Worm (Caenorhabditis elegans) whole organism, L2 larva: ENCODE results near the gene C32B5.13.

Experiments
- C34F6.9 ChIP-seq: fragments of 150-350 bp; optimal IDR thresholded peaks from 2 replicates; lab custom pipeline; 2014; ENCODE audit warnings: missing biosample characterization, missing genetic modification characterization
- F13H6.1 ChIP-seq: sonication (generic microtip); optimal IDR thresholded peaks from 2 replicates; lab custom pipeline; 2016; ENCODE audit warnings: missing genetic modification characterization, missing compliant biosample characterization
- R02D3.7 ChIP-seq: fragments of 150-350 bp; optimal IDR thresholded peaks from 2 replicates; lab custom pipeline; 2014; ENCODE audit warnings: missing biosample characterization, missing genetic modification characterization
- ZK546.5 ChIP-seq: sonication (generic microtip); optimal IDR thresholded peaks from 2 replicates; lab custom pipeline; 2017; ENCODE audit warnings: missing biosample characterization, missing genetic modification characterization
- alr-1 ChIP-seq: fragments of 150-350 bp; optimal IDR thresholded peaks from 2 replicates; lab custom pipeline; 2014; ENCODE audit warnings: missing biosample characterization, missing genetic modification characterization
- aly-2 ChIP-seq: fragments of 150-350 bp; optimal IDR thresholded peaks from 2 replicates; lab custom pipeline; 2014; ENCODE audit warnings: missing biosample characterization, missing genetic modification characterization
- ama-1 ChIP-seq: fragments of 150-350 bp; optimal IDR thresholded peaks from 2 replicates; lab custom pipeline; 2018; ENCODE audit warnings: inconsistent platforms
- blmp-1 ChIP-seq: sonication (generic microtip); optimal IDR thresholded peaks from 2 replicates; lab custom pipeline; 2017; ENCODE audit warnings: missing genetic modification characterization, mild to moderate bottlenecking, missing compliant biosample characterization, antibody characterized with exemption, moderate library complexity; ENCODE audit not compliant: insufficient read depth
- ceh-16 ChIP-seq: fragments of 150-350 bp; optimal IDR thresholded peaks from 2 replicates; lab custom pipeline; 2014; ENCODE audit warnings: missing biosample characterization, missing genetic modification characterization
- ceh-82 ChIP-seq: fragments of 150-350 bp; optimal IDR thresholded peaks from 2 replicates; lab custom pipeline; 2014; ENCODE audit warnings: missing biosample characterization, missing genetic modification characterization
- dmd-4 ChIP-seq: sonication (generic microtip); optimal IDR thresholded peaks from 2 replicates; lab custom pipeline; 2017; ENCODE audit warnings: missing biosample characterization, missing genetic modification characterization
- egl-27 ChIP-seq: sonication (generic microtip); optimal IDR thresholded peaks from 3 replicates; lab custom pipeline; 2017; ENCODE audit warnings: missing biosample characterization, missing genetic modification reagents, missing genetic modification characterization
- elt-1 ChIP-seq: fragments of 150-350 bp; optimal IDR thresholded peaks from 2 replicates; lab custom pipeline; 2014; ENCODE audit warnings: missing biosample characterization, missing genetic modification characterization
- elt-3 ChIP-seq: sonication (generic microtip); optimal IDR thresholded peaks from 2 replicates; lab custom pipeline; 2017; ENCODE audit warnings: missing biosample characterization, missing genetic modification characterization
- fos-1 ChIP-seq: fragments of 150-350 bp; optimal IDR thresholded peaks from 2 replicates; lab custom pipeline; 2014; ENCODE audit warnings: missing biosample characterization, missing genetic modification characterization
- gmeb-1 ChIP-seq: fragments of 150-350 bp; optimal IDR thresholded peaks from 2 replicates; lab custom pipeline; 2014; ENCODE audit warnings: missing biosample characterization, missing genetic modification characterization
- lin-11 ChIP-seq: fragments of 150-350 bp; sonication (generic microtip); optimal IDR thresholded peaks from 2 replicates; lab custom pipeline; 2014; ENCODE audit warnings: missing biosample characterization, missing genetic modification characterization, inconsistent platforms, mixed read lengths
- lin-13 ChIP-seq: fragments of 150-350 bp; optimal IDR thresholded peaks from 2 replicates; lab custom pipeline; 2014; ENCODE audit warnings: missing biosample characterization, missing genetic modification reagents, missing genetic modification characterization
- lin-39 ChIP-seq: fragments of 150-350 bp; optimal IDR thresholded peaks from 2 replicates; lab custom pipeline; 2014; ENCODE audit warnings: missing biosample characterization, missing genetic modification reagents, missing genetic modification characterization
- mbf-1 ChIP-seq: sonication (generic microtip); optimal IDR thresholded peaks from 2 replicates; lab custom pipeline; 2017; ENCODE audit warnings: missing biosample characterization, missing genetic modification characterization
- mdl-1 ChIP-seq, 2 experiments: fragments of 150-350 bp in 1 of 2; sonication (generic microtip) in 1 of 2; optimal IDR thresholded peaks; 2 replicates each; lab custom pipeline; 2017; ENCODE audit warnings: missing biosample characterization in 2 of 2, missing genetic modification characterization in 2 of 2
- nhr-11 ChIP-seq: fragments of 150-350 bp; optimal IDR thresholded peaks from 2 replicates; lab custom pipeline; 2014; ENCODE audit warnings: missing biosample characterization, missing genetic modification characterization
- nhr-12 ChIP-seq: fragments of 150-350 bp; optimal IDR thresholded peaks from 2 replicates; lab custom pipeline; 2014; ENCODE audit warnings: missing biosample characterization, missing genetic modification characterization
- nhr-129 ChIP-seq: fragments of 150-350 bp; optimal IDR thresholded peaks from 2 replicates; lab custom pipeline; 2014; ENCODE audit warnings: missing biosample characterization, missing genetic modification characterization
- nhr-21 ChIP-seq: fragments of 150-350 bp; optimal IDR thresholded peaks from 2 replicates; lab custom pipeline; 2014; ENCODE audit warnings: missing biosample characterization, missing genetic modification characterization
- nhr-237 ChIP-seq: fragments of 150-350 bp; optimal IDR thresholded peaks from 2 replicates; lab custom pipeline; 2014; ENCODE audit warnings: missing biosample characterization, missing genetic modification characterization
- nhr-25 ChIP-seq: fragments of 150-350 bp; sonication (generic microtip); optimal IDR thresholded peaks from 3 replicates; lab custom pipeline; 2014; ENCODE audit warnings: missing biosample characterization, missing genetic modification characterization
- nhr-6 ChIP-seq: fragments of 150-350 bp; optimal IDR thresholded peaks from 2 replicates; lab custom pipeline; 2014; ENCODE audit warnings: missing biosample characterization, missing genetic modification characterization
- nhr-77 ChIP-seq: fragments of 150-350 bp; optimal IDR thresholded peaks from 2 replicates; lab custom pipeline; 2014; ENCODE audit warnings: missing biosample characterization, missing genetic modification characterization
- peb-1 ChIP-seq: fragments of 150-350 bp; optimal IDR thresholded peaks from 2 replicates; lab custom pipeline; 2014; ENCODE audit warnings: missing biosample characterization, missing genetic modification characterization
- sem-4 ChIP-seq: fragments of 150-350 bp; optimal IDR thresholded peaks from 2 replicates; lab custom pipeline; 2014; ENCODE audit warnings: missing biosample characterization, missing genetic modification reagents, missing genetic modification characterization
- skn-1 ChIP-seq: sonication (generic microtip); optimal IDR thresholded peaks from 2 replicates; lab custom pipeline; 2017; ENCODE audit warnings: missing biosample characterization, missing genetic modification characterization
- sma-9 ChIP-seq, 2 experiments: fragments of 150-350 bp in 1 of 2; sonication (generic microtip) in 1 of 2; optimal IDR thresholded peaks; 2 replicates each; lab custom pipeline; 2014 to 2016; ENCODE audit warnings: missing genetic modification characterization in 2 of 2, mild to moderate bottlenecking in 1 of 2, missing biosample characterization in 1 of 2, missing compliant biosample characterization in 1 of 2, missing genetic modification reagents in 1 of 2, moderate library complexity in 1 of 2
- snpc-4 ChIP-seq: fragments of 150-350 bp; optimal IDR thresholded peaks from 2 replicates; lab custom pipeline; 2014; ENCODE audit warnings: missing biosample characterization, missing genetic modification characterization
- unc-39 ChIP-seq: fragments of 150-350 bp; optimal IDR thresholded peaks from 2 replicates; lab custom pipeline; 2014; ENCODE audit warnings: missing biosample characterization, missing genetic modification characterization
- unc-55 ChIP-seq: fragments of 150-350 bp; sonication (generic microtip); optimal IDR thresholded peaks from 3 replicates; lab custom pipeline; 2014; ENCODE audit warnings: missing biosample characterization, missing genetic modification reagents, missing genetic modification characterization
- unc-62 ChIP-seq: fragments of 150-350 bp; optimal IDR thresholded peaks from 2 replicates; lab custom pipeline; 2014; ENCODE audit warnings: missing biosample characterization, missing genetic modification reagents, missing genetic modification characterization
- ztf-4 ChIP-seq: fragments of 150-350 bp; optimal IDR thresholded peaks from 2 replicates; lab custom pipeline; 2014; ENCODE audit warnings: missing biosample characterization, missing genetic modification characterization

The C32B5.13 gene

ce11 chrII:948091-948490 lies 13.8 kb downstream of the C32B5.13 start, which contains the start of gene fbxc-32:
Gene fbxc-32, minus strand, starts transcription at chrII:948191.
- TF ChIP-seq unc-39 (tag; lab: Kevin White, UChicago) (no peak), egl-27 (tag; lab: Kevin White, UChicago) (no peak), R02D3.7 (tag; lab: Kevin White, UChicago) (no peak), fos-1 (tag; lab: Kevin White, UChicago) (no peak), blmp-1 (no peak), ceh-82 (tag; lab: Kevin White, UChicago) (no peak), peb-1 (no peak), mbf-1 (tag; lab: Kevin White, UChicago) (no peak), ztf-4 (tag; lab: Kevin White, UChicago) (no peak), nhr-25 (tag; lab: Kevin White, UChicago) (no peak), lin-39 (tag; lab: Kevin White, UChicago) (no peak), nhr-12 (tag; lab: Kevin White, UChicago) (no peak), snpc-4 (tag; lab: Kevin White, UChicago) (no peak), sem-4 (tag; lab: Kevin White, UChicago) (no peak), C34F6.9 (tag; lab: Kevin White, UChicago) (no peak), nhr-11 (no peak), unc-55 (no peak)

ce11 chrII:943773-944172 lies 18.1 kb downstream of the C32B5.13 start, which contains the start of gene clec-43:
Gene clec-43, plus strand, starts transcription at chrII:944066.
- TF ChIP-seq fos-1 (tag; lab: Kevin White, UChicago) (peak; percentile 71), aly-2 (no peak)

ce11 chrII:940779-941178 lies 21.1 kb downstream of the C32B5.13 start, which contains the start of gene fbxc-36:
Gene fbxc-36, plus strand, starts transcription at chrII:940983.
- TF ChIP-seq skn-1 (tag; lab: Kevin White, UChicago), result no peak
- TF ChIP-seq R02D3.7 (tag; lab: Kevin White, UChicago), result no peak
- TF ChIP-seq elt-1 (tag; lab: Kevin White, UChicago), result no peak

ce11 chrII:938549-938948 lies 23.3 kb downstream of the C32B5.13 start, which contains the start of gene R07C3.3:
Gene R07C3.3, plus strand, starts transcription at chrII:938849.
- TF ChIP-seq nhr-21 (tag; lab: Kevin White, UChicago) (no peak), nhr-129 (tag; lab: Kevin White, UChicago) (no peak), F13H6.1 (no peak), sma-9 (GFP tag; optimal IDR thresholded peaks at IDR 0.05; lab: Kevin White, UChicago) (no peak), sma-9 (tag; optimal IDR thresholded peaks at IDR 0.05; lab: Kevin White, UChicago) (no peak), nhr-25 (tag; lab: Kevin White, UChicago) (no peak), R02D3.7 (tag; lab: Kevin White, UChicago) (no peak), ceh-16 (no peak), ama-1 (lab: Kevin White, UChicago) (no peak), ZK546.5 (tag; lab: Kevin White, UChicago) (no peak), nhr-6 (tag; lab: Kevin White, UChicago) (no peak), lin-13 (GFP tag; lab: Kevin White, UChicago) (no peak), nhr-11 (no peak), fos-1 (tag; lab: Kevin White, UChicago) (no peak), elt-3 (tag; lab: Kevin White, UChicago) (no peak), snpc-4 (tag; lab: Kevin White, UChicago) (no peak), unc-62 (GFP tag; lab: Kevin White, UChicago) (no peak), skn-1 (tag; lab: Kevin White, UChicago) (no peak)

ce11 chrII:937265-937664 lies 24.6 kb downstream of the C32B5.13 start:
- TF ChIP-seq aly-2, result no peak
- no peak for TF ChIP-seq nhr-25 (tag; lab: Kevin White, UChicago)
- TF ChIP-seq nhr-237, result no peak
- TF ChIP-seq nhr-77 (tag; lab: Kevin White, UChicago), result no peak
- no peak for TF ChIP-seq alr-1 (tag; lab: Kevin White, UChicago)
- no peak for TF ChIP-seq F13H6.1
- no peak for TF ChIP-seq R02D3.7 (tag; lab: Kevin White, UChicago)
- no peak for TF ChIP-seq dmd-4 (tag; lab: Kevin White, UChicago)
- no peak for TF ChIP-seq lin-11 (tag; lab: Kevin White, UChicago)
- no peak for TF ChIP-seq ama-1 (lab: Kevin White, UChicago)
- no peak for TF ChIP-seq nhr-6 (tag; lab: Kevin White, UChicago)
- TF ChIP-seq unc-39 (tag; lab: Kevin White, UChicago), result no peak
- TF ChIP-seq lin-39 (tag; lab: Kevin White, UChicago), result no peak
- no peak for TF ChIP-seq elt-1 (tag; lab: Kevin White, UChicago)
- no peak for TF ChIP-seq mdl-1 (tag; optimal IDR thresholded peaks at IDR 0.05; lab: Kevin White, UChicago)
- TF ChIP-seq nhr-11, result no peak
- TF ChIP-seq gmeb-1, result no peak
- no peak for TF ChIP-seq fos-1 (tag; lab: Kevin White, UChicago)
- no peak for TF ChIP-seq mbf-1 (tag; lab: Kevin White, UChicago)
- no peak for TF ChIP-seq nhr-21 (tag; lab: Kevin White, UChicago)
- TF ChIP-seq, all 48 proteins: peak for 0
